Worm (Caenorhabditis elegans): ENCODE results near the gene srlf-31.

srlf-31 gene

DNA sequence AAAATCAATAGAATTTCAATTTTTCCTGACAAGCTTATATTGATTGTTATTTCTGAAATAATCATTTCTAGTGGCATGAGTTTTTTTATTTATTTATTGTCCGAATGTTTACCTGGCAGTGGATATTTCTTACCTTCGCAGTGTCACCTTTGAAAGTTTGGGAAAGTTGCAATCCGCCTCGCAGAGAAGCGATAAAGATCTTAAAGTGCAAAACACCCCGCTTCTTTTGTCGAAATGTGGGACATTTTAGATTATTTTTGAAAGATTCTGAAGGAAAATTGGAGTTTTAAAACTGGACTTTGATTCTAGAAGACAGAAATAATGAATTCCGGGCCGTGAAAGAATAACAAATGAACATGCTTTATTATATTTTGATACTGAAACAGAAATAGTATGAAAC, 14.2 kb downstream of the srlf-31 start:
- no peak for TF ChIP-seq aly-1 (tag; optimal IDR thresholded peaks at IDR 0.05)
- no peak for TF ChIP-seq hmg-4 (GFP tag; optimal IDR thresholded peaks at IDR 0.05)
- TF ChIP-seq pes-1 (GFP tag; IDR thresholded peaks at IDR 0.05): no peak
- no peak for TF ChIP-seq ceh-36 (tag; optimal IDR thresholded peaks at IDR 0.05)
- TF ChIP-seq ceh-13 (GFP tag; optimal IDR thresholded peaks at IDR 0.05): no peak
- TF ChIP-seq ama-1 (optimal IDR thresholded peaks at IDR 0.05): no peak
- no peak for TF ChIP-seq scrt-1 (GFP tag; IDR thresholded peaks at IDR 0.05)
- no peak for TF ChIP-seq F13C5.2 (tag; optimal IDR thresholded peaks at IDR 0.05)
- no peak for TF ChIP-seq B0310.2 (tag; optimal IDR thresholded peaks at IDR 0.05)
- no peak for TF ChIP-seq ets-7 (tag; optimal IDR thresholded peaks at IDR 0.05)
- no peak for TF ChIP-seq tra-4 (tag; optimal IDR thresholded peaks at IDR 0.05)
- no peak for TF ChIP-seq hmbx-1 (tag; optimal IDR thresholded peaks at IDR 0.05)
- TF ChIP-seq hnd-1 (tag; optimal IDR thresholded peaks at IDR 0.05): no peak
- TF ChIP-seq tbx-37 (GFP tag; conservative IDR thresholded peaks at IDR 0.05): no peak
- no peak for TF ChIP-seq flt-1 (GFP tag; IDR thresholded peaks at IDR 0.05)

DNA sequence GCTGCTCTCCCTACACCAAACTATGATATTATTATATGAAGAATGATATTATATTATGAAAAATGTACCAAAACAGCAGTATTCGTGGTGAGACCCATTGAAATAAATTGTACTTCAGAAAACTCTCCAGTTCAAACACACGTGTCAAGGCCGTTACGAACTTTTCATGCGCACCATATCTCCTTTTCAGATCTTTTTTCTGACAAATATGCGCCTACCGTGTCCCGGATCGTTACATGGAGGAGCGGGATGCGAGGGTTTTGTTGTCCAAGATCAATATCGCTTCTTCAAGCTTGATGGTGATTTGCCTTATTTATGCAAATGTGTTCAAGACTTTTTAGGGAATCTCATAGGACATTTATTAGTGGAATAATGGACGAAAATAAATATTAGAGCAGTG, 19.3 kb downstream of the srlf-31 start:
- no peak for TF ChIP-seq aly-1 (tag; optimal IDR thresholded peaks at IDR 0.05)
- no peak for TF ChIP-seq ceh-36 (tag; optimal IDR thresholded peaks at IDR 0.05)
- no peak for TF ChIP-seq flt-1 (GFP tag; IDR thresholded peaks at IDR 0.05)
- TF ChIP-seq tbx-37 (GFP tag; conservative IDR thresholded peaks at IDR 0.05): no peak
- TF ChIP-seq tbx-11 (GFP tag; IDR thresholded peaks at IDR 0.05): no peak
- no peak for TF ChIP-seq sea-1 (GFP tag; conservative IDR thresholded peaks at IDR 0.05)
- TF ChIP-seq tra-4 (tag; optimal IDR thresholded peaks at IDR 0.05): no peak
- no peak for TF ChIP-seq pes-1 (GFP tag; IDR thresholded peaks at IDR 0.05)
- no peak for TF ChIP-seq ama-1 (optimal IDR thresholded peaks at IDR 0.05)
- no peak for TF ChIP-seq ceh-13 (GFP tag; optimal IDR thresholded peaks at IDR 0.05)
- no peak for TF ChIP-seq scrt-1 (GFP tag; IDR thresholded peaks at IDR 0.05)
- TF ChIP-seq F13C5.2 (tag; optimal IDR thresholded peaks at IDR 0.05): no peak
- no peak for TF ChIP-seq hmg-4 (GFP tag; optimal IDR thresholded peaks at IDR 0.05)
- no peak for TF ChIP-seq B0310.2 (tag; optimal IDR thresholded peaks at IDR 0.05)
- no peak for TF ChIP-seq hmbx-1 (tag; optimal IDR thresholded peaks at IDR 0.05)
- no peak for TF ChIP-seq ets-7 (tag; optimal IDR thresholded peaks at IDR 0.05)
- no peak for TF ChIP-seq hnd-1 (tag; optimal IDR thresholded peaks at IDR 0.05)

DNA sequence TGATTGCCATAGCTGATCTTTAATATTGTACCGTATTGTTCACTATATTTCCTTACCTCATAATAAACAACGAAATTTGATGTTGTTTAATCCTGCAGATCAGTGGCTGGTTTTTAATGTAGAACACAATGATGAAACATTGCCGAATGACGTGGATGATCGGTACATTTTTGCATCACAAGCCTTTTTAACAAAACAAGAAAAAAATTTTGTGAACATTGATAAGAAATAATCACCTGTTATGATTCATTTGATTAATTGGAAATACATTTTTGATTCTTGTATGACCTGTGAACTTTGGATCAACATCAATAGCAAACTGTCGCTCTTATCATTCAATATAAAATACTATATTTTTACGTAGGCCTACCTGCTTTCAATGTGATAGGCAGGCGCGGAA, 20.1 kb downstream of the srlf-31 start:
- TF ChIP-seq aly-1 (tag; optimal IDR thresholded peaks at IDR 0.05) (no peak), ceh-36 (tag; optimal IDR thresholded peaks at IDR 0.05) (no peak), ets-7 (tag; optimal IDR thresholded peaks at IDR 0.05) (no peak), scrt-1 (GFP tag; IDR thresholded peaks at IDR 0.05) (no peak), F13C5.2 (tag; optimal IDR thresholded peaks at IDR 0.05) (no peak), ceh-13 (GFP tag; optimal IDR thresholded peaks at IDR 0.05) (no peak), tbx-11 (GFP tag; IDR thresholded peaks at IDR 0.05) (no peak), hmg-4 (GFP tag; optimal IDR thresholded peaks at IDR 0.05) (no peak), sea-1 (GFP tag; conservative IDR thresholded peaks at IDR 0.05) (no peak)

DNA sequence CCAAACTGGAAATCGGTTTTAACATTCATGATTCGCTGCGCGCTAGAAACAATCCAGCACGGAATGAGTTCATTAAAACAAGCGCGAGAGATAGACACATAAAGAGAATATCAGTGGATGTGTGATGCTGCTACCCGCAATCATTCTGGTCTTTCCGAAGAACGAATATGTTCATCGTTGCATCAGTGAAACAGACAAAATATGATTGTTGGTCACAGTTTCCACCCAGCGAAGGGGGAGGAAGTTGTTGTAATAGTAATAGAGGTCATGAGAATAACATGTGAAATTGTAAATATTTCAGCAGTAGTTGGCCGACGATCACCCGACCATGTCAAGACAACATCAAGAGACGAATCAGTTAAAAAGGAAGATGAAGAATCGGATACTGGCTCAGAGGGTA, 21.8 kb downstream of the srlf-31 start:
- TF ChIP-seq tbx-11 (GFP tag; IDR thresholded peaks at IDR 0.05) (no peak), hmg-4 (GFP tag; optimal IDR thresholded peaks at IDR 0.05) (no peak), scrt-1 (GFP tag; IDR thresholded peaks at IDR 0.05) (no peak), tra-4 (tag; optimal IDR thresholded peaks at IDR 0.05) (no peak), hmbx-1 (tag; optimal IDR thresholded peaks at IDR 0.05) (no peak), aly-1 (tag; optimal IDR thresholded peaks at IDR 0.05) (no peak), pes-1 (GFP tag; IDR thresholded peaks at IDR 0.05) (no peak), ceh-13 (GFP tag; optimal IDR thresholded peaks at IDR 0.05) (no peak), ama-1 (optimal IDR thresholded peaks at IDR 0.05) (no peak), ets-7 (tag; optimal IDR thresholded peaks at IDR 0.05) (no peak), hnd-1 (tag; optimal IDR thresholded peaks at IDR 0.05) (no peak), tbx-37 (GFP tag; conservative IDR thresholded peaks at IDR 0.05) (no peak), F13C5.2 (tag; optimal IDR thresholded peaks at IDR 0.05) (no peak), sea-1 (GFP tag; conservative IDR thresholded peaks at IDR 0.05) (no peak), B0310.2 (tag; optimal IDR thresholded peaks at IDR 0.05) (no peak), ceh-36 (tag; optimal IDR thresholded peaks at IDR 0.05) (no peak), flt-1 (GFP tag; IDR thresholded peaks at IDR 0.05) (no peak)

DNA sequence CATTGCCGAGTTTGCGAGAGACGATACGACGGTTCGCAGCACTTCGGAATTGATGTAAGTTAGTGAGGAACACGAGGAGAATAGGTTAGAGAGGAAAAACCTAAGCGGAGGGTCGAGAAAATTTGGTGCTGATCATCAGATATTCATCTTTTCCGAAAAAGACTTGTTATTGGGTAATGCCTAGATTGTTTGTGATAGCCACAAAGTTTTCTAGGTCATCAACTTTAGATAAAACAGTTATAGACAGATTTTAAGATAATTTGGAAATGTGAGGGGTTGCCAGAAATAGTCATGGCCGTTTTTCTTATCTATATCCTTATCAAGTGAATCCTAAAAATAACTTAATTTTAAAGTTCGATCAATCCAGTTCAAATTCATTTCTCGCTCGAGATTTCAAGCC, 22.6 kb downstream of the srlf-31 start:
- no peak for TF ChIP-seq flt-1 (GFP tag; IDR thresholded peaks at IDR 0.05)
- no peak for TF ChIP-seq ceh-36 (tag; optimal IDR thresholded peaks at IDR 0.05)
- no peak for TF ChIP-seq pes-1 (GFP tag; IDR thresholded peaks at IDR 0.05)
- TF ChIP-seq tbx-11 (GFP tag; IDR thresholded peaks at IDR 0.05): no peak
- no peak for TF ChIP-seq ama-1 (optimal IDR thresholded peaks at IDR 0.05)
- TF ChIP-seq hnd-1 (tag; optimal IDR thresholded peaks at IDR 0.05): no peak
- TF ChIP-seq ets-7 (tag; optimal IDR thresholded peaks at IDR 0.05): no peak
- no peak for TF ChIP-seq aly-1 (tag; optimal IDR thresholded peaks at IDR 0.05)
- TF ChIP-seq sea-1 (GFP tag; conservative IDR thresholded peaks at IDR 0.05): no peak
- TF ChIP-seq scrt-1 (GFP tag; IDR thresholded peaks at IDR 0.05): no peak
- no peak for TF ChIP-seq B0310.2 (tag; optimal IDR thresholded peaks at IDR 0.05)
- no peak for TF ChIP-seq hmg-4 (GFP tag; optimal IDR thresholded peaks at IDR 0.05)
- no peak for TF ChIP-seq tbx-37 (GFP tag; conservative IDR thresholded peaks at IDR 0.05)
- TF ChIP-seq tra-4 (tag; optimal IDR thresholded peaks at IDR 0.05): no peak
- no peak for TF ChIP-seq ceh-13 (GFP tag; optimal IDR thresholded peaks at IDR 0.05)
- no peak for TF ChIP-seq hmbx-1 (tag; optimal IDR thresholded peaks at IDR 0.05)

DNA sequence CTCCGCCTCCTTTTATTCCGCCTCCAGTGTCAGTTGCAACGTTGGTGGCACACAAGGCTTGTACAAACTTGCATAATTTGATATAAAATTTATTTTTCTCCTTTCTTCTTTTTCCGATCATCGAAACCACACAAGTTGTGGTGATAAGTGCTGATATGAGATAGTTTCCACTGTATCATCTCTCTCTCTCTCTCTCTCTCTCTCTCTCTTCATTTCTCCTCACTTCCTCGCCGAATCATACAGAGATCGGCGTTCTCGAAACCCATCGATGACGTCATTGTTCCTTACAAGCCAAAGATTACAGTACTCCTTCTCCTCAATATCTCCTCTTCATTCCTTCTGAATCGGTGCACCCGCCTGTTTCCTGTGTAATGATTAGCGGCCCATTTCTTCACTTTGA, 23.6 kb downstream of the srlf-31 start, which contains the start of gene nhr-43:
Gene nhr-43 (plus strand): TSS at position 233 of the 400 bp plus-strand sequence.
- TF ChIP-seq hmg-4 (GFP tag; optimal IDR thresholded peaks at IDR 0.05) (no peak), ceh-13 (GFP tag; optimal IDR thresholded peaks at IDR 0.05) (no peak), scrt-1 (GFP tag; IDR thresholded peaks at IDR 0.05) (no peak), pes-1 (GFP tag; IDR thresholded peaks at IDR 0.05) (no peak), tra-4 (tag; optimal IDR thresholded peaks at IDR 0.05) (no peak), B0310.2 (tag; optimal IDR thresholded peaks at IDR 0.05) (no peak), tbx-11 (GFP tag; IDR thresholded peaks at IDR 0.05) (no peak), ceh-36 (tag; optimal IDR thresholded peaks at IDR 0.05) (no peak), aly-1 (tag; optimal IDR thresholded peaks at IDR 0.05) (no peak)

DNA sequence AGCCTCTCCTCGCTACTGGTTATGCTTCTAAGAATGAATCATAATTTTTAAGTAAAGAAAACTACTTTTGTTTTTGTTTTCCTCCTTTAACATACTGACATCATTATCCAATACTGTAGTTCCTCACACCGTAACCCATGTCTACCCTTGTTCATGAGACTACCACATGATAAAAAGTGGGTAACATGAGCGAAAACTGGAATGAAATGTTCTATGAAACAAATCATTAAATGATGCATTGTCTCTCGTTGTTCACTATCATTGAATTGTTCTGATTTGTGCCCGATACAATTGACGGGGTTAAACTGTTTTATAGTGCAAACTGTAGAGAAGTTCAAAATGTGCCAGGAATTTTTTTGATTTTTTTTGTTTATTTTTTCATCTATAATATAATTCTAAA, 25.3 kb downstream of the srlf-31 start:
- TF ChIP-seq tbx-11 (GFP tag; IDR thresholded peaks at IDR 0.05) (no peak), ets-7 (tag; optimal IDR thresholded peaks at IDR 0.05) (no peak), flt-1 (GFP tag; IDR thresholded peaks at IDR 0.05) (no peak), ceh-13 (GFP tag; optimal IDR thresholded peaks at IDR 0.05) (no peak), sea-1 (GFP tag; conservative IDR thresholded peaks at IDR 0.05) (no peak), hmbx-1 (tag; optimal IDR thresholded peaks at IDR 0.05) (no peak), hnd-1 (tag; optimal IDR thresholded peaks at IDR 0.05) (no peak), ama-1 (optimal IDR thresholded peaks at IDR 0.05) (no peak), tbx-37 (GFP tag; conservative IDR thresholded peaks at IDR 0.05) (no peak), scrt-1 (GFP tag; IDR thresholded peaks at IDR 0.05) (no peak), hmg-4 (GFP tag; optimal IDR thresholded peaks at IDR 0.05) (no peak), F13C5.2 (tag; optimal IDR thresholded peaks at IDR 0.05) (no peak), pes-1 (GFP tag; IDR thresholded peaks at IDR 0.05) (no peak), tra-4 (tag; optimal IDR thresholded peaks at IDR 0.05) (no peak), ceh-36 (tag; optimal IDR thresholded peaks at IDR 0.05) (no peak), B0310.2 (tag; optimal IDR thresholded peaks at IDR 0.05) (no peak)
